Worm (Caenorhabditis elegans) whole organism, young adult: ENCODE measurements around the gene spop-1.

Source experiments
- egrh-3 ChIP-seq: fragments of 200-800 bp; sonication (Bioruptor generic); IDR thresholded peaks from 2 replicates; pipeline ENCODE4 v1.3.6; 2022; ENCODE audit warnings: missing genetic modification reagents, missing genetic modification characterization, missing compliant biosample characterization
- ets-4 ChIP-seq: fragments of 200-800 bp; sonication (Bioruptor generic); optimal IDR thresholded peaks from 2 replicates; lab custom pipeline; 2018; ENCODE audit warnings: mild to moderate bottlenecking, missing genetic modification characterization, missing compliant biosample characterization
- him-1 ChIP-seq: sonication (generic microtip); optimal IDR thresholded peaks from 2 replicates; lab custom pipeline; 2016; ENCODE audit warnings: missing genotype, missing genetic modification reagents, missing genetic modification characterization, missing compliant biosample characterization

ce11 chrIII:10112958-10113357 is 15.1 kb upstream of the spop-1 start, which contains the start of gene vps-29:
- TF ChIP-seq ets-4 (GFP tag; lab: Kevin White, UChicago): no peak
- no peak for TF ChIP-seq him-1
- TF ChIP-seq egrh-3: no peak
